Worm (Caenorhabditis elegans) whole organism, L4 larva: ENCODE results near the gene F42A9.8.

Experiments
- R02D3.7 ChIP-seq: fragments of 150-350 bp; sonication (generic microtip); optimal IDR thresholded peaks from 3 replicates; lab custom pipeline; 2014; ENCODE audit warnings: missing biosample characterization, missing genetic modification characterization
- Y48G9A.11 ChIP-seq: fragments of 200-800 bp; sonication (Bioruptor generic); IDR thresholded peaks from 2 replicates; pipeline ENCODE4 v1.3.6; 2022; ENCODE audit warnings: missing genetic modification reagents, missing genetic modification characterization, missing compliant biosample characterization
- ama-1 ChIP-seq: fragments of 150-350 bp; optimal IDR thresholded peaks from 2 replicates; lab custom pipeline; 2014; ENCODE audit warnings: inconsistent platforms, mixed read lengths
- dmd-8 ChIP-seq: fragments of 200-800 bp; sonication (Bioruptor generic); IDR thresholded peaks from 2 replicates; pipeline ENCODE4 v1.3.6; 2022; ENCODE audit warnings: missing genetic modification characterization, missing compliant biosample characterization
- egl-27 ChIP-seq: sonication (generic microtip); optimal IDR thresholded peaks from 3 replicates; lab custom pipeline; 2017; ENCODE audit warnings: missing biosample characterization, missing genetic modification reagents, missing genetic modification characterization
- lin-15B ChIP-seq: fragments of 150-350 bp; sonication (generic microtip); optimal IDR thresholded peaks from 3 replicates; lab custom pipeline; 2014; ENCODE audit warnings: missing biosample characterization, missing genetic modification characterization
- nhr-237 ChIP-seq: sonication (generic microtip); optimal IDR thresholded peaks from 2 replicates; lab custom pipeline; 2017; ENCODE audit warnings: missing biosample characterization, missing genetic modification characterization
- nhr-28 ChIP-seq: fragments of 150-350 bp; optimal IDR thresholded peaks from 2 replicates; lab custom pipeline; 2014; ENCODE audit warnings: missing biosample characterization, missing genetic modification characterization
- pha-4 ChIP-seq, 2 experiments: fragments of 150-350 bp in 1 of 2; fragments of 200-800 bp in 1 of 2; sonication (Bioruptor generic) in 1 of 2; IDR thresholded peaks in 1 of 2; optimal IDR thresholded peaks in 1 of 2; 2 replicates each; pipeline versions ENCODE4 v1.3.6 to Lab custom; 2014 to 2022; ENCODE audit warnings: missing genetic modification characterization in 2 of 2, missing genetic modification reagents in 2 of 2, missing biosample characterization in 1 of 2, missing compliant biosample characterization in 1 of 2
- set-16 ChIP-seq: fragments of 200-800 bp; sonication (Bioruptor generic); IDR thresholded peaks from 2 replicates; pipeline ENCODE4 v1.3.6; 2022; ENCODE audit warnings: missing genetic modification reagents, missing genetic modification characterization, missing compliant biosample characterization
- tag-97 ChIP-seq: fragments of 200-800 bp; sonication (Bioruptor generic); IDR thresholded peaks from 2 replicates; pipeline ENCODE4 v1.3.6; 2022; ENCODE audit warnings: missing genetic modification characterization, missing compliant biosample characterization
- unc-39 ChIP-seq: sonication (generic microtip); optimal IDR thresholded peaks from 2 replicates; lab custom pipeline; 2017; ENCODE audit warnings: missing biosample characterization, missing genetic modification characterization
- unc-62 ChIP-seq, 3 experiments: fragments of 150-350 bp in 1 of 3; sonication (generic microtip); optimal IDR thresholded peaks in 2 of 3; peaks in 1 of 3; 1 replicate in 1 of 3; 2 replicates in 2 of 3; lab custom pipeline; 2014 to 2017; ENCODE audit warnings: missing biosample characterization in 3 of 3, missing genetic modification characterization in 3 of 3, missing genetic modification reagents in 3 of 3, missing genotype in 1 of 3
- ztf-7 ChIP-seq: fragments of 150-350 bp; optimal IDR thresholded peaks from 2 replicates; lab custom pipeline; 2014; ENCODE audit warnings: missing biosample characterization, missing genetic modification characterization

DNA sequence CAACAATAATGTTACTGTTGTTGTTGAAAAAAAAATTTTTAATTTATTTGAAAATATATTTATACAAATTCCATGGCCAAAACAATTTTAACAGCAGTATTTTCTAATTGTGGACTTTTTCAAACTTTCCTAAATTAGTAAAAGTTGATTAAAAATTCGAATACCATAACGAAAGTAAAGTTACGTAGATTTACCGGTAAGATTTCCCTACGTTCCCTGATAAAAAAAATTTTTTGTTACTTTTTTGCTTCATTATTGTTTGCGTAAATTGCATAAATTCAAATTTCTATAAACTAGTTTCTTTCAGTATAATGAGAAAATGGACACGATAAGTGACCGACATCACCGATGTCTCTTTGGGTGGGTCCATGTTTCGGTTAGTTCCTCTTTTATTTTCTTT, 9.7 kb downstream of the F42A9.8 start, which contains the start of gene F42A9.6:
- TF ChIP-seq pha-4 (GFP tag; IDR thresholded peaks at IDR 0.05; lab: Robert Waterston, UW), result no peak
- no peak for TF ChIP-seq pha-4 (tag; optimal IDR thresholded peaks at IDR 0.05; lab: Kevin White, UChicago)
- TF ChIP-seq nhr-28 (tag; lab: Kevin White, UChicago), result no peak
- no peak for TF ChIP-seq ama-1 (lab: Kevin White, UChicago)
- no peak for TF ChIP-seq dmd-8 (GFP tag; lab: Robert Waterston, UW)
- no peak for TF ChIP-seq unc-62 (GFP tag; optimal IDR thresholded peaks at IDR 0.05 in 1 of 2; lab: Kevin White, UChicago)
- no peak for TF ChIP-seq unc-62 (tag; optimal IDR thresholded peaks at IDR 0.05; lab: Kevin White, UChicago)
- TF ChIP-seq R02D3.7, result no peak
- TF ChIP-seq nhr-237 (tag; lab: Kevin White, UChicago), result no peak
- TF ChIP-seq tag-97 (GFP tag; lab: Robert Waterston, UW), result no peak
- TF ChIP-seq ztf-7 (tag; lab: Kevin White, UChicago), result no peak
- no peak for TF ChIP-seq lin-15B (tag; lab: Kevin White, UChicago)
- TF ChIP-seq unc-39, result no peak
- no peak for TF ChIP-seq Y48G9A.11 (GFP tag; lab: Robert Waterston, UW)
- no peak for TF ChIP-seq egl-27 (tag; lab: Kevin White, UChicago)
- TF ChIP-seq set-16, result no peak
